Fruit fly (Drosophila melanogaster) whole organism, prepupa: ENCODE data around the gene Cby.

ENCODE experiments used
- Blimp-1 ChIP-seq: fragments of 200-800 bp; sonication (Bioruptor generic); optimal IDR thresholded peaks from 3 replicates; lab custom pipeline; 2017; ENCODE audit warnings: missing biosample characterization, missing genetic modification characterization, mild to moderate bottlenecking, moderate library complexity, missing genetic modification reagents
- CG10631 ChIP-seq: fragments of 200-800 bp; sonication (Bioruptor generic); optimal IDR thresholded peaks from 2 replicates; lab custom pipeline; 2016; ENCODE audit warnings: missing biosample characterization, missing genetic modification characterization
- CG10669 ChIP-seq: fragments of 200-800 bp; sonication (Bioruptor generic); optimal IDR thresholded peaks from 3 replicates; lab custom pipeline; 2018; ENCODE audit warnings: missing biosample characterization, mild to moderate bottlenecking, missing genetic modification characterization, moderate library complexity
- CG11294 ChIP-seq: fragments of 200-800 bp; sonication (Bioruptor generic); IDR thresholded peaks from 2 replicates; pipeline ENCODE4 v1.3.6; 2022; ENCODE audit warnings: missing biosample characterization, missing genetic modification characterization
- CG11762 ChIP-seq: fragments of 200-800 bp; sonication (Bioruptor generic); optimal IDR thresholded peaks from 3 replicates; lab custom pipeline; 2016; ENCODE audit warnings: missing biosample characterization, missing genetic modification characterization; ENCODE audit not compliant: insufficient read depth
- CG11902 ChIP-seq: fragments of 200-800 bp; sonication (Bioruptor generic); optimal IDR thresholded peaks from 3 replicates; lab custom pipeline; 2016; ENCODE audit warnings: missing biosample characterization, missing genetic modification characterization
- CG15336 ChIP-seq: fragments of 200-800 bp; sonication (Bioruptor generic); IDR thresholded peaks from 2 replicates; pipeline ENCODE4 v1.3.6; 2022; ENCODE audit warnings: missing biosample characterization, missing genetic modification characterization
- CG16779 ChIP-seq: fragments of 200-800 bp; sonication (Bioruptor generic); optimal IDR thresholded peaks from 3 replicates; lab custom pipeline; 2017; ENCODE audit warnings: missing biosample characterization, mild to moderate bottlenecking, missing genetic modification characterization
- CG3032 ChIP-seq: fragments of 200-800 bp; optimal IDR thresholded peaks from 2 replicates; lab custom pipeline; 2019; ENCODE audit warnings: missing biosample characterization, mild to moderate bottlenecking, missing genetic modification characterization, moderate library complexity
- CG31627 ChIP-seq: fragments of 200-800 bp; sonication (Bioruptor generic); optimal IDR thresholded peaks from 3 replicates; lab custom pipeline; 2016; ENCODE audit warnings: missing biosample characterization, missing genetic modification characterization
- CG3919 ChIP-seq: fragments of 200-800 bp; sonication (Bioruptor generic); optimal IDR thresholded peaks from 3 replicates; lab custom pipeline; 2016; ENCODE audit warnings: missing biosample characterization, missing genetic modification characterization
- CG6163 ChIP-seq: fragments of 200-800 bp; sonication (Bioruptor generic); IDR thresholded peaks from 3 replicates; pipeline ENCODE4 v1.3.6; 2022; ENCODE audit warnings: missing biosample characterization, missing genetic modification characterization
- CG6276 ChIP-seq: fragments of 200-800 bp; sonication (Bioruptor generic); optimal IDR thresholded peaks from 2 replicates; lab custom pipeline; 2017; ENCODE audit warnings: missing biosample characterization, mild to moderate bottlenecking, missing genetic modification characterization
- CG6792 ChIP-seq: fragments of 200-800 bp; sonication (Bioruptor generic); optimal IDR thresholded peaks from 3 replicates; lab custom pipeline; 2016; ENCODE audit warnings: missing biosample characterization, missing genetic modification characterization
- CG6808 ChIP-seq: fragments of 200-800 bp; sonication (Bioruptor generic); optimal IDR thresholded peaks from 3 replicates; lab custom pipeline; 2017; ENCODE audit warnings: missing biosample characterization, missing genetic modification characterization, mild to moderate bottlenecking, moderate library complexity, missing genetic modification reagents
- CG6854 ChIP-seq: fragments of 200-800 bp; sonication (Bioruptor generic); optimal IDR thresholded peaks from 2 replicates; lab custom pipeline; 2017; ENCODE audit warnings: missing biosample characterization, mild to moderate bottlenecking, missing genetic modification characterization
- CG7368 ChIP-seq: fragments of 200-800 bp; sonication (Bioruptor generic); optimal IDR thresholded peaks from 3 replicates; lab custom pipeline; 2016; ENCODE audit warnings: missing biosample characterization, missing genetic modification characterization
- CG8119 ChIP-seq: fragments of 200-800 bp; sonication (Bioruptor generic); IDR thresholded peaks from 3 replicates; pipeline ENCODE4 v1.3.6; 2022; ENCODE audit warnings: missing biosample characterization, missing genetic modification characterization
- CG8319 ChIP-seq: fragments of 200-800 bp; sonication (Bioruptor generic); optimal IDR thresholded peaks from 3 replicates; lab custom pipeline; 2016; ENCODE audit warnings: missing biosample characterization, missing genetic modification characterization
- CG8632 ChIP-seq: fragments of 200-800 bp; sonication (Bioruptor generic); optimal IDR thresholded peaks from 3 replicates; lab custom pipeline; 2016; ENCODE audit warnings: missing biosample characterization, missing genetic modification characterization
- CG9139 ChIP-seq: fragments of 200-800 bp; sonication (Bioruptor generic); optimal IDR thresholded peaks from 3 replicates; lab custom pipeline; 2017; ENCODE audit warnings: missing biosample characterization, mild to moderate bottlenecking, missing genetic modification characterization
- Eip75B ChIP-seq: fragments of 200-800 bp; sonication (Bioruptor generic); optimal IDR thresholded peaks from 3 replicates; lab custom pipeline; 2016; ENCODE audit warnings: missing biosample characterization, missing genetic modification characterization
- Eip78C ChIP-seq: fragments of 200-800 bp; sonication (Bioruptor generic); peaks from one replicate; lab custom pipeline; 2016; ENCODE audit warnings: missing biosample characterization, missing genetic modification characterization
- Ets21C ChIP-seq: fragments of 200-800 bp; sonication (Bioruptor generic); optimal IDR thresholded peaks from 3 replicates; lab custom pipeline; 2016; ENCODE audit warnings: missing biosample characterization, missing genetic modification characterization
- Ets96B ChIP-seq: fragments of 200-800 bp; optimal IDR thresholded peaks from 2 replicates; lab custom pipeline; 2019; ENCODE audit warnings: missing biosample characterization, mild to moderate bottlenecking, missing genetic modification characterization, moderate library complexity
- Gug ChIP-seq: fragments of 200-800 bp; sonication (Bioruptor generic); IDR thresholded peaks from 2 replicates; pipeline ENCODE4 v1.3.6; 2022; ENCODE audit warnings: missing biosample characterization, missing genetic modification characterization
- Hr38 ChIP-seq: sonication (Bioruptor generic); optimal IDR thresholded peaks from 2 replicates; lab custom pipeline; 2016; ENCODE audit warnings: missing biosample characterization, missing genetic modification characterization
- Hr4 ChIP-seq: fragments of 200-800 bp; sonication (Bioruptor generic); optimal IDR thresholded peaks from 3 replicates; lab custom pipeline; 2016; ENCODE audit warnings: missing biosample characterization, missing genetic modification characterization
- Lpt ChIP-seq: fragments of 200-800 bp; sonication (Bioruptor generic); optimal IDR thresholded peaks from 3 replicates; lab custom pipeline; 2016; ENCODE audit warnings: missing biosample characterization, missing genetic modification characterization
- Sox102F ChIP-seq: fragments of 200-800 bp; sonication (Bioruptor generic); optimal IDR thresholded peaks from 2 replicates; lab custom pipeline; 2016; ENCODE audit warnings: missing biosample characterization, mild to moderate bottlenecking, missing genetic modification characterization
- achi ChIP-seq: fragments of 200-800 bp; sonication (Bioruptor generic); optimal IDR thresholded peaks from 3 replicates; lab custom pipeline; 2016; ENCODE audit warnings: missing biosample characterization, missing genetic modification characterization
- cyc ChIP-seq: fragments of 200-800 bp; sonication (Bioruptor generic); optimal IDR thresholded peaks from 3 replicates; lab custom pipeline; 2016; ENCODE audit warnings: missing biosample characterization, missing genetic modification characterization
- dac ChIP-seq: fragments of 200-800 bp; sonication (Bioruptor generic); optimal IDR thresholded peaks from 2 replicates; lab custom pipeline; 2017; ENCODE audit warnings: missing biosample characterization, mild to moderate bottlenecking, missing genetic modification characterization
- dsx ChIP-seq: fragments of 200-800 bp; optimal IDR thresholded peaks from 3 replicates; lab custom pipeline; 2019; ENCODE audit warnings: missing biosample characterization, mild to moderate bottlenecking, missing genetic modification characterization, moderate library complexity; ENCODE audit not compliant: poor library complexity, severe bottlenecking
- eg ChIP-seq: fragments of 200-800 bp; sonication (Bioruptor generic); IDR thresholded peaks from 3 replicates; pipeline ENCODE4 v1.3.6; 2022; ENCODE audit warnings: missing biosample characterization, missing genetic modification characterization
- esn ChIP-seq: fragments of 200-800 bp; sonication (Bioruptor generic); optimal IDR thresholded peaks from 2 replicates; lab custom pipeline; 2016; ENCODE audit warnings: missing biosample characterization, mild to moderate bottlenecking, missing genetic modification characterization, moderate library complexity
- fd85E ChIP-seq: fragments of 200-800 bp; sonication (Bioruptor generic); optimal IDR thresholded peaks from 3 replicates; lab custom pipeline; 2016; ENCODE audit warnings: missing biosample characterization, missing genetic modification characterization
- lz ChIP-seq: fragments of 200-800 bp; sonication (Bioruptor generic); optimal IDR thresholded peaks from 3 replicates; lab custom pipeline; 2016; ENCODE audit warnings: missing biosample characterization, missing genetic modification characterization
- net ChIP-seq: fragments of 200-800 bp; sonication (Bioruptor generic); optimal IDR thresholded peaks from 3 replicates; lab custom pipeline; 2016; ENCODE audit warnings: missing biosample characterization, missing genetic modification characterization
- spab ChIP-seq: fragments of 200-800 bp; sonication (Bioruptor generic); optimal IDR thresholded peaks from 2 replicates; lab custom pipeline; 2017; ENCODE audit warnings: missing biosample characterization, mild to moderate bottlenecking, missing genetic modification characterization, missing genetic modification reagents
- ss ChIP-seq, 2 experiments: fragments of 200-800 bp; sonication (Bioruptor generic); optimal IDR thresholded peaks; 2 replicates in 1 of 2; 3 replicates in 1 of 2; lab custom pipeline; 2017 to 2018; ENCODE audit warnings: mild to moderate bottlenecking in 2 of 2, missing biosample characterization in 2 of 2, missing genetic modification characterization in 2 of 2, moderate library complexity in 1 of 2
- svp ChIP-seq: fragments of 200-800 bp; sonication (Bioruptor generic); peaks from one replicate; lab custom pipeline; 2016; ENCODE audit warnings: missing biosample characterization, missing genetic modification characterization
- topi ChIP-seq: fragments of 200-800 bp; sonication (Bioruptor generic); optimal IDR thresholded peaks from 3 replicates; lab custom pipeline; 2016; ENCODE audit warnings: missing biosample characterization, missing genetic modification characterization
- vri ChIP-seq: fragments of 200-800 bp; sonication (Bioruptor generic); optimal IDR thresholded peaks from 3 replicates; lab custom pipeline; 2016; ENCODE audit warnings: missing biosample characterization, mild to moderate bottlenecking, missing genetic modification characterization

The Cby gene

dm6 chr3R:21836614-21837013 is 31.2 kb upstream of the Cby start:
- TF ChIP-seq topi (GFP tag; lab: Kevin White, UChicago), result no peak
- no peak for TF ChIP-seq Gug
- TF ChIP-seq CG16779 (tag; lab: Kevin White, UChicago), result no peak
- TF ChIP-seq Eip75B, result no peak
- TF ChIP-seq Lpt (GFP tag; lab: Kevin White, UChicago), result no peak
- peak; percentile 19 for TF ChIP-seq vri (GFP tag; lab: Kevin White, UChicago)

dm6 chr3R:21837069-21837977 is 30.5 kb upstream of the Cby start:
- TF ChIP-seq CG6163 (GFP tag; lab: Robert Waterston, UW) (peak; percentile 91), CG10669 (peak; percentile 80), Ets96B (tag; lab: Kevin White, UChicago) (peak; percentile 4), achi (GFP tag; lab: Kevin White, UChicago) (no peak), Eip78C (GFP tag; lab: Kevin White, UChicago) (peak; percentile 47), esn (peak; percentile 49), CG31627 (GFP tag; lab: Kevin White, UChicago) (no peak), CG6276 (GFP tag; lab: Kevin White, UChicago) (peak; percentile 83), CG11902 (peak; percentile 29), vri (GFP tag; lab: Kevin White, UChicago) (peak; percentile 5), Lpt (GFP tag; lab: Kevin White, UChicago) (peak; percentile 67), CG11762 (GFP tag; lab: Kevin White, UChicago) (peak; percentile 63), CG8319 (GFP tag; lab: Kevin White, UChicago) (peak; percentile 74), spab (GFP tag; lab: Kevin White, UChicago) (no peak), CG6808 (GFP tag; lab: Kevin White, UChicago) (peak; percentile 72), CG7368 (GFP tag; lab: Kevin White, UChicago) (peak; percentile 75), fd85E (GFP tag; lab: Kevin White, UChicago) (no peak), CG8632 (GFP tag; lab: Kevin White, UChicago) (no peak), Sox102F (GFP tag; lab: Kevin White, UChicago) (no peak), dsx (GFP tag; lab: Kevin White, UChicago) (peak; percentile 40), lz (GFP tag; lab: Kevin White, UChicago) (peak; percentile 49), net (GFP tag; lab: Kevin White, UChicago) (no peak), Hr4 (no peak), ss (GFP tag; optimal IDR thresholded peaks at IDR 0.05; lab: Kevin White, UChicago) (peak; percentile 31 to 85), CG10631 (GFP tag; lab: Kevin White, UChicago) (peak; percentile 57), CG11294 (GFP tag; lab: Robert Waterston, UW) (peak; percentile 8; the same call in 1 of the 2 replicates), svp (GFP tag; lab: Kevin White, UChicago) (peak; percentile 69), CG8119 (GFP tag; lab: Robert Waterston, UW) (peak; percentile 28; the same call in 2 of the 3 replicates), CG3032 (tag; lab: Kevin White, UChicago) (peak; percentile 65), Gug (peak; percentile 67), eg (GFP tag; lab: Robert Waterston, UW) (peak; percentile 84), Blimp-1 (GFP tag; lab: Kevin White, UChicago) (peak; percentile 5), CG15336 (GFP tag; lab: Robert Waterston, UW) (0 out of 2 replicates have a peak, but pooled peaks have one; percentile 14), Eip75B (peak; percentile 78), CG6854 (peak; percentile 59), topi (GFP tag; lab: Kevin White, UChicago) (peak; percentile 67), cyc (GFP tag; lab: Kevin White, UChicago) (peak; percentile 72), CG9139 (GFP tag; lab: Kevin White, UChicago) (no peak), Hr38 (no peak), CG3919 (GFP tag; lab: Kevin White, UChicago) (peak; percentile 82), CG16779 (tag; lab: Kevin White, UChicago) (peak; percentile 68), dac (no peak), Ets21C (GFP tag; lab: Kevin White, UChicago) (no peak), CG6792 (GFP tag; lab: Kevin White, UChicago) (no peak)
